Fruit fly (Drosophila melanogaster) whole organism, wandering third instar larva: ENCODE measurements around the gene CG42661.

Experiments used
- Abd-B ChIP-seq: fragments of >200 bp; optimal IDR thresholded peaks from 2 replicates; lab custom pipeline; 2017; ENCODE audit warnings: missing biosample characterization, missing genetic modification characterization
- CG32264 ChIP-seq: fragments of 200-800 bp; sonication (Bioruptor generic); optimal IDR thresholded peaks from 2 replicates; lab custom pipeline; 2016; ENCODE audit warnings: missing biosample characterization, missing genetic modification characterization
- CG9705 ChIP-seq: fragments of 200-800 bp; sonication (Bioruptor generic); optimal IDR thresholded peaks from 2 replicates; lab custom pipeline; 2018; ENCODE audit warnings: missing biosample characterization, mild to moderate bottlenecking, missing genetic modification characterization
- CrebA ChIP-seq: fragments of 200-800 bp; sonication (Bioruptor generic); optimal IDR thresholded peaks from 2 replicates; lab custom pipeline; 2016; ENCODE audit warnings: missing biosample characterization, mild to moderate bottlenecking, missing genetic modification characterization, borderline replicate concordance
- Dfd ChIP-seq: fragments of >200 bp; optimal IDR thresholded peaks from 2 replicates; lab custom pipeline; 2017; ENCODE audit warnings: missing biosample characterization, missing genetic modification characterization
- Dif ChIP-seq: fragments of 200-275, 200-300 bp; sonication (Bioruptor generic); optimal IDR thresholded peaks from 2 replicates; lab custom pipeline; 2018; ENCODE audit warnings: missing biosample characterization, missing genetic modification characterization; ENCODE audit not compliant: partially characterized antibody
- HLH106 ChIP-seq: fragments of 200-800 bp; optimal IDR thresholded peaks from 3 replicates; lab custom pipeline; 2019; ENCODE audit warnings: missing biosample characterization, mild to moderate bottlenecking, missing genetic modification characterization, moderate library complexity
- Hnf4 ChIP-seq: fragments of 200-800 bp; sonication (Bioruptor generic); optimal IDR thresholded peaks from 2 replicates; lab custom pipeline; 2016; ENCODE audit warnings: missing biosample characterization, mild to moderate bottlenecking, missing genetic modification characterization
- Hr83 ChIP-seq: fragments of 200-300 bp; sonication (Bioruptor generic); optimal IDR thresholded peaks from 2 replicates; lab custom pipeline; 2016; ENCODE audit warnings: missing biosample characterization, mild to moderate bottlenecking, missing genetic modification characterization, moderate library complexity; ENCODE audit not compliant: poor library complexity, severe bottlenecking
- Mio ChIP-seq: sonication (Bioruptor generic); optimal IDR thresholded peaks from 2 replicates; lab custom pipeline; 2016; ENCODE audit warnings: missing biosample characterization, missing genetic modification characterization
- N ChIP-seq: fragments of >200 bp; optimal IDR thresholded peaks from 2 replicates; lab custom pipeline; 2018; ENCODE audit warnings: missing biosample characterization, missing external identifiers, missing genetic modification characterization
- Rel ChIP-seq, 2 experiments: fragments of 200-800 bp; sonication (Bioruptor generic) in 1 of 2; optimal IDR thresholded peaks; 2 replicates in 1 of 2; 3 replicates in 1 of 2; lab custom pipeline; 2016 to 2019; ENCODE audit warnings: mild to moderate bottlenecking in 2 of 2, missing biosample characterization in 2 of 2, missing genetic modification characterization in 2 of 2, moderate library complexity in 1 of 2
- Sp1 ChIP-seq: fragments of 200-800 bp; sonication (Bioruptor generic); optimal IDR thresholded peaks from 3 replicates; lab custom pipeline; 2019; ENCODE audit warnings: missing biosample characterization, mild to moderate bottlenecking, missing genetic modification characterization, moderate library complexity
- Vsx2 ChIP-seq: fragments of 200-300, 225-300 bp; sonication (Bioruptor generic); optimal IDR thresholded peaks from 2 replicates; lab custom pipeline; 2018; ENCODE audit warnings: missing biosample characterization, missing genetic modification characterization; ENCODE audit not compliant: partially characterized antibody
- br ChIP-seq: fragments of 200-800 bp; sonication (Bioruptor generic); optimal IDR thresholded peaks from 2 replicates; lab custom pipeline; 2016; ENCODE audit warnings: missing biosample characterization, missing genetic modification characterization
- brk ChIP-seq: fragments of 200-800 bp; sonication (Bioruptor generic); optimal IDR thresholded peaks from 2 replicates; lab custom pipeline; 2016; ENCODE audit warnings: missing biosample characterization, mild to moderate bottlenecking, missing genetic modification characterization
- dl ChIP-seq, 2 experiments: fragments of 175-275, 200-275 bp in 1 of 2; fragments of 200-275 bp in 1 of 2; sonication (Bioruptor generic); optimal IDR thresholded peaks; lab custom pipeline; 2018; ENCODE audit warnings: mild to moderate bottlenecking in 2 of 2, missing biosample characterization in 2 of 2, missing genetic modification characterization in 2 of 2, moderate library complexity in 2 of 2; ENCODE audit not compliant: partially characterized antibody in 2 of 2, insufficient read depth in 1 of 2
- dmrt93B ChIP-seq: fragments of 200-800 bp; sonication (Bioruptor generic); optimal IDR thresholded peaks from 2 replicates; lab custom pipeline; 2018; ENCODE audit warnings: missing biosample characterization, mild to moderate bottlenecking, missing genetic modification characterization
- dsf ChIP-seq: sonication (Bioruptor generic); optimal IDR thresholded peaks from 2 replicates; lab custom pipeline; 2016; ENCODE audit warnings: missing biosample characterization, missing genetic modification characterization, borderline replicate concordance
- foxo ChIP-seq, 2 experiments: fragments of 200-800 bp; sonication (Bioruptor generic); optimal IDR thresholded peaks; 2 replicates in 1 of 2; 3 replicates in 1 of 2; lab custom pipeline; 2016 to 2017; ENCODE audit warnings: missing biosample characterization in 2 of 2, missing genetic modification characterization in 2 of 2
- fru ChIP-seq: fragments of 200-800 bp; sonication (Bioruptor generic); optimal IDR thresholded peaks from 3 replicates; lab custom pipeline; 2016; ENCODE audit warnings: missing biosample characterization, mild to moderate bottlenecking, missing genetic modification characterization
- jim ChIP-seq: fragments of 175-275, 200-325 bp; sonication (Bioruptor generic); optimal IDR thresholded peaks from 2 replicates; lab custom pipeline; 2016; ENCODE audit warnings: missing biosample characterization, mild to moderate bottlenecking, missing genetic modification characterization
- lola ChIP-seq: fragments of >200 bp; optimal IDR thresholded peaks from 2 replicates; lab custom pipeline; 2017; ENCODE audit warnings: missing biosample characterization, missing genetic modification characterization
- psq ChIP-seq: fragments of 200-800 bp; sonication (Bioruptor generic); optimal IDR thresholded peaks from 3 replicates; lab custom pipeline; 2017; ENCODE audit warnings: missing biosample characterization, mild to moderate bottlenecking, missing genetic modification characterization, moderate library complexity
- sage ChIP-seq: fragments of 200-800 bp; sonication (Bioruptor generic); optimal IDR thresholded peaks from 2 replicates; lab custom pipeline; 2016; ENCODE audit warnings: missing biosample characterization, mild to moderate bottlenecking, missing genetic modification characterization
- sv ChIP-seq: fragments of 200-800 bp; sonication (Bioruptor generic); optimal IDR thresholded peaks from 3 replicates; lab custom pipeline; 2016; ENCODE audit warnings: missing biosample characterization, missing genetic modification characterization
- tai ChIP-seq: sonication (Bioruptor generic); optimal IDR thresholded peaks from 2 replicates; lab custom pipeline; 2016; ENCODE audit warnings: missing biosample characterization, missing genetic modification characterization
- usp ChIP-seq: fragments of >200 bp; optimal IDR thresholded peaks from 2 replicates; lab custom pipeline; 2017; ENCODE audit warnings: missing biosample characterization, missing genetic modification characterization
- woc ChIP-seq: sonication (Bioruptor generic); optimal IDR thresholded peaks from 2 replicates; lab custom pipeline; 2016; ENCODE audit warnings: missing biosample characterization, mild to moderate bottlenecking, missing genetic modification characterization

Gene CG42661

dm6 chr3L:7470202-7470601 is 4.9 kb downstream of the CG42661 start, which contains the start of gene CG8543:
Gene CG8543, minus strand, starts transcription at chr3L:7470302.
- TF ChIP-seq dmrt93B (GFP tag; lab: Kevin White, UChicago) (no peak), jim (GFP tag; lab: Kevin White, UChicago) (no peak), Abd-B (GFP tag; lab: Kevin White, UChicago) (no peak), usp (no peak), fru (no peak), CG9705 (GFP tag; lab: Kevin White, UChicago) (no peak), lola (GFP tag; lab: Kevin White, UChicago) (no peak), sv (GFP tag; lab: Kevin White, UChicago) (no peak), woc (GFP tag; lab: Kevin White, UChicago) (no peak)
- TF ChIP-seq, all 38 proteins: peak for 0

- TF ChIP-seq CG32264 (GFP tag; lab: Kevin White, UChicago) (no peak), HLH106 (tag; lab: Kevin White, UChicago) (no peak), dmrt93B (GFP tag; lab: Kevin White, UChicago) (no peak), Hr83 (GFP tag; lab: Kevin White, UChicago) (no peak), tai (GFP tag; lab: Kevin White, UChicago) (no peak), psq (GFP tag; lab: Kevin White, UChicago) (no peak), Sp1 (GFP tag; lab: Kevin White, UChicago) (no peak), lola (GFP tag; lab: Kevin White, UChicago) (no peak), Mio (GFP tag; lab: Kevin White, UChicago) (no peak), woc (GFP tag; lab: Kevin White, UChicago) (no peak), brk (GFP tag; lab: Kevin White, UChicago) (no peak), fru (no peak), CG9705 (GFP tag; lab: Kevin White, UChicago) (no peak), Dif (GFP tag; lab: Kevin White, UChicago) (no peak), sage (no peak), dl (GFP tag; optimal IDR thresholded peaks at IDR 0.05; lab: Kevin White, UChicago; ENCODE audit: insufficient read depth in 1 of 2, partially characterized antibody in 2 of 2) (no peak), Rel (GFP tag; optimal IDR thresholded peaks at IDR 0.05; lab: Kevin White, UChicago) (no peak), Rel (tag; optimal IDR thresholded peaks at IDR 0.05; lab: Kevin White, UChicago) (no peak), N (GFP tag; lab: Kevin White, UChicago) (no peak)
- TF ChIP-seq, all 38 proteins: peak for 0
These were observed 6.0 kb downstream of the CG42661 start, which contains the start of gene CG8541 for dm6 chr3L:7471259-7471658. Gene CG8541, plus strand, starts transcription at chr3L:7471559.

- TF ChIP-seq psq (GFP tag; lab: Kevin White, UChicago), result no peak
- no peak for TF ChIP-seq CG9705 (GFP tag; lab: Kevin White, UChicago)
- no peak for TF ChIP-seq N (GFP tag; lab: Kevin White, UChicago)
- no peak for TF ChIP-seq sage
- TF ChIP-seq Vsx2 (GFP tag; lab: Kevin White, UChicago), result no peak
- no peak for TF ChIP-seq Hr83 (GFP tag; lab: Kevin White, UChicago)
- TF ChIP-seq br (GFP tag; lab: Kevin White, UChicago), result no peak
- no peak for TF ChIP-seq Mio (GFP tag; lab: Kevin White, UChicago)
- no peak for TF ChIP-seq CG32264 (GFP tag; lab: Kevin White, UChicago)
- TF ChIP-seq CrebA (GFP tag; lab: Kevin White, UChicago), result no peak
These were observed 10.0 kb downstream of the CG42661 start, which contains the start of gene CG43292 for dm6 chr3L:7475270-7475669. Gene CG43292, plus strand, starts transcription at chr3L:7475570.

DNA sequence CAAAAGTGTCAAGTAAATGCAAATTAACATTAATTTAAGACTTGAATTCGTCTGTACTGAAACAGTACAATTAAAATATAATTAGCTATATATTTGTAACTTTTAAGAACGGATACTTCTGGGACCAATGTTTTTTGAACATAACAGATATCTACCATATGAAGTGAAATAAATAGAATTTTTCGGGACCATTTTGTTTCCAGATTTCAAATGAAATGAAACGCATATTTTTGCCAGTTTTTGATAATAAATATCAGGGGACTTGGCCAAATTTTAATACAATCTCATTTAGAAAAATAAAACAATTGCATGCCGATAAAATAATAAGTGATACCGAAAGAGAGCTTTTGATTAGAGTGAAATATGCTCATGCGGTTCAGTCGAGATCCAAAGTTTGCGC is 20.4 kb downstream of the CG42661 start, which contains the start of gene mthl6:
TSS of gene mthl6 (plus strand) at position 301 of the 400 bp plus-strand sequence.
- TF ChIP-seq Abd-B (GFP tag; lab: Kevin White, UChicago) (no peak), CG9705 (GFP tag; lab: Kevin White, UChicago) (no peak), Dfd (GFP tag; lab: Kevin White, UChicago) (no peak), Hr83 (GFP tag; lab: Kevin White, UChicago) (no peak), usp (no peak), jim (GFP tag; lab: Kevin White, UChicago) (no peak), Vsx2 (GFP tag; lab: Kevin White, UChicago) (no peak), Hnf4 (GFP tag; lab: Kevin White, UChicago) (no peak), brk (GFP tag; lab: Kevin White, UChicago) (no peak), foxo (GFP tag; optimal IDR thresholded peaks at IDR 0.05; lab: Kevin White, UChicago) (no peak), dsf (GFP tag; lab: Kevin White, UChicago) (no peak), CG32264 (GFP tag; lab: Kevin White, UChicago) (no peak), dmrt93B (GFP tag; lab: Kevin White, UChicago) (no peak)
